Fruit fly (Drosophila melanogaster) whole organism, adult: ENCODE data around the gene Bsg.
A peak's percentile ranks its signal among the peaks of the same experiment; 100 is the strongest.

Experiments used
- CG11617 ChIP-seq: fragments of 200-800 bp; sonication (Bioruptor generic); optimal IDR thresholded peaks from 2 replicates; lab custom pipeline; 2017; ENCODE audit warnings: mild to moderate bottlenecking, missing biosample characterization, missing genetic modification reagents, missing genetic modification characterization
- CG12768 ChIP-seq: fragments of 200-800 bp; sonication (Bioruptor generic); optimal IDR thresholded peaks from 2 replicates; lab custom pipeline; 2017; ENCODE audit warnings: missing biosample characterization, missing genetic modification characterization, mild to moderate bottlenecking, moderate library complexity, missing genetic modification reagents
- toe ChIP-seq: fragments of 200-800 bp; sonication (Bioruptor generic); optimal IDR thresholded peaks from 2 replicates; lab custom pipeline; 2016; ENCODE audit warnings: missing biosample characterization, missing genetic modification characterization

dm6 chr2L:8156682-8157081, 73.5 kb downstream of the Bsg start:
- TF ChIP-seq CG12768 (GFP tag; lab: Kevin White, UChicago) (peak; percentile 25), toe (GFP tag; lab: Kevin White, UChicago) (peak; percentile 81), CG11617 (GFP tag; lab: Kevin White, UChicago) (peak; percentile 79)
